Fruit fly (Drosophila melanogaster) whole organism, embryonic: ENCODE measurements around the gene CG12054.

Source experiments
- ATbp ChIP-seq: fragments of 200-800 bp; sonication (Bioruptor generic); optimal IDR thresholded peaks from 2 replicates; lab custom pipeline; 2017; ENCODE audit warnings: missing biosample characterization, mild to moderate bottlenecking, missing genetic modification characterization, missing genetic modification reagents
- Bdp1 ChIP-seq: fragments of 200-800 bp; sonication (Bioruptor generic); optimal IDR thresholded peaks from 3 replicates; lab custom pipeline; 2016; ENCODE audit warnings: missing biosample characterization, missing genetic modification characterization
- CG10431 ChIP-seq: fragments of 200-800 bp; sonication (Bioruptor generic); optimal IDR thresholded peaks from 3 replicates; lab custom pipeline; 2018; ENCODE audit warnings: missing biosample characterization, mild to moderate bottlenecking, missing genetic modification characterization
- CG10654 ChIP-seq: fragments of 200-800 bp; sonication (Bioruptor generic); optimal IDR thresholded peaks from 2 replicates; lab custom pipeline; 2016; ENCODE audit warnings: missing biosample characterization, missing genetic modification characterization
- CG10979 ChIP-seq: fragments of 200-800 bp; sonication (Bioruptor generic); optimal IDR thresholded peaks from 2 replicates; lab custom pipeline; 2018; ENCODE audit warnings: missing biosample characterization, mild to moderate bottlenecking, missing genetic modification characterization, moderate library complexity
- CG12299 ChIP-seq: fragments of 200-800 bp; sonication (Bioruptor generic); optimal IDR thresholded peaks from 2 replicates; lab custom pipeline; 2018; ENCODE audit warnings: missing biosample characterization, mild to moderate bottlenecking, missing genetic modification characterization
- CG14965 ChIP-seq: fragments of 200-800 bp; sonication (Bioruptor generic); optimal IDR thresholded peaks from 2 replicates; lab custom pipeline; 2016; ENCODE audit warnings: missing biosample characterization, missing genetic modification characterization, borderline replicate concordance
- CG15269 ChIP-seq: fragments of 200-800 bp; sonication (Bioruptor generic); optimal IDR thresholded peaks from 2 replicates; lab custom pipeline; 2018; ENCODE audit warnings: missing biosample characterization, mild to moderate bottlenecking, missing genetic modification characterization, moderate library complexity
- CG15514 ChIP-seq: fragments of 200-800 bp; sonication (Bioruptor generic); optimal IDR thresholded peaks from 3 replicates; lab custom pipeline; 2017; ENCODE audit warnings: missing biosample characterization, missing genetic modification characterization, mild to moderate bottlenecking, moderate library complexity, missing genetic modification reagents
- CG17359 ChIP-seq: fragments of 200-800 bp; sonication (Bioruptor generic); optimal IDR thresholded peaks from 3 replicates; lab custom pipeline; 2018; ENCODE audit warnings: missing biosample characterization, mild to moderate bottlenecking, missing genetic modification characterization, moderate library complexity
- CG17385 ChIP-seq: fragments of 200-800 bp; sonication (Bioruptor generic); optimal IDR thresholded peaks from 3 replicates; lab custom pipeline; 2018; ENCODE audit warnings: missing biosample characterization, mild to moderate bottlenecking, missing genetic modification characterization
- CG17612 ChIP-seq: fragments of 200-800 bp; sonication (Bioruptor generic); IDR thresholded peaks from 2 replicates; pipeline ENCODE4 v1.3.6; 2022; ENCODE audit warnings: missing biosample characterization, missing genetic modification characterization
- CG18011 ChIP-seq: fragments of 200-800 bp; sonication (Bioruptor generic); optimal IDR thresholded peaks from 2 replicates; lab custom pipeline; 2017; ENCODE audit warnings: missing biosample characterization, missing genetic modification characterization, mild to moderate bottlenecking, moderate library complexity, missing genotype
- CG18599 ChIP-seq: fragments of 200-800 bp; sonication (Bioruptor generic); optimal IDR thresholded peaks from 3 replicates; lab custom pipeline; 2017; ENCODE audit warnings: missing biosample characterization, missing genetic modification characterization, mild to moderate bottlenecking, moderate library complexity, missing genetic modification reagents
- CG18764 ChIP-seq: fragments of 200-800 bp; sonication (Bioruptor generic); optimal IDR thresholded peaks from 3 replicates; lab custom pipeline; 2016; ENCODE audit warnings: missing biosample characterization, missing genetic modification characterization
- CG2199 ChIP-seq: fragments of 200-800 bp; sonication (Bioruptor generic); IDR thresholded peaks from 3 replicates; pipeline ENCODE4 v1.3.6; 2022; ENCODE audit warnings: missing biosample characterization, missing genetic modification characterization
- CG2889 ChIP-seq: fragments of 200-800 bp; sonication (Bioruptor generic); IDR thresholded peaks from 3 replicates; pipeline ENCODE4 v1.3.6; 2022; ENCODE audit warnings: missing biosample characterization, missing genetic modification characterization
- CG30020 ChIP-seq: fragments of 200-800 bp; optimal IDR thresholded peaks from 2 replicates; lab custom pipeline; 2019; ENCODE audit warnings: missing biosample characterization, mild to moderate bottlenecking, missing genetic modification characterization, moderate library complexity
- CG4730 ChIP-seq: fragments of 200-800 bp; sonication (Bioruptor generic); IDR thresholded peaks from 2 replicates; pipeline ENCODE4 v1.3.6; 2022; ENCODE audit warnings: missing biosample characterization, missing genetic modification characterization
- CG6765 ChIP-seq: fragments of 200-800 bp; sonication (Bioruptor generic); optimal IDR thresholded peaks from 3 replicates; lab custom pipeline; 2017; ENCODE audit warnings: missing biosample characterization, mild to moderate bottlenecking, missing genetic modification characterization
- CG7556 ChIP-seq: fragments of 200-800 bp; sonication (Bioruptor generic); optimal IDR thresholded peaks from 2 replicates; lab custom pipeline; 2017; ENCODE audit warnings: missing biosample characterization, mild to moderate bottlenecking, missing genetic modification characterization
- CG8089 ChIP-seq: fragments of 200-800 bp; sonication (Bioruptor generic); optimal IDR thresholded peaks from 3 replicates; lab custom pipeline; 2016; ENCODE audit warnings: missing biosample characterization, missing genetic modification characterization
- CG8290 ChIP-seq, 3 experiments: fragments of 200-800 bp; sonication (Bioruptor generic); optimal IDR thresholded peaks; 2 replicates each; lab custom pipeline; 2016 to 2019; ENCODE audit warnings: missing biosample characterization in 3 of 3, missing genetic modification characterization in 3 of 3, mild to moderate bottlenecking in 2 of 3, moderate library complexity in 1 of 3
- CG8944 ChIP-seq: fragments of 200-800 bp; sonication (Bioruptor generic); optimal IDR thresholded peaks from 3 replicates; lab custom pipeline; 2016; ENCODE audit warnings: missing biosample characterization, missing genetic modification characterization
- CG9215 ChIP-seq: fragments of 200-800 bp; sonication (Bioruptor generic); IDR thresholded peaks from 2 replicates; pipeline ENCODE4 v1.3.6; 2022; ENCODE audit warnings: missing biosample characterization, missing genetic modification characterization
- CG9797 ChIP-seq: fragments of 200-800 bp; sonication (Bioruptor generic); optimal IDR thresholded peaks from 3 replicates; lab custom pipeline; 2018; ENCODE audit warnings: missing biosample characterization, mild to moderate bottlenecking, missing genetic modification characterization
- CG9876 ChIP-seq: fragments of 200-800 bp; sonication (Bioruptor generic); optimal IDR thresholded peaks from 2 replicates; lab custom pipeline; 2016; ENCODE audit warnings: missing biosample characterization, missing genetic modification characterization
- CTCF ChIP-seq: fragments of 200-800 bp; sonication (Bioruptor generic); optimal IDR thresholded peaks from 2 replicates; lab custom pipeline; 2017; ENCODE audit warnings: missing biosample characterization, mild to moderate bottlenecking, missing genetic modification characterization, moderate library complexity
- Dip2 ChIP-seq: fragments of 200-800 bp; sonication (Bioruptor generic); IDR thresholded peaks from 2 replicates; pipeline ENCODE4 v1.3.6; 2022; ENCODE audit warnings: missing biosample characterization, missing genetic modification characterization
- E2f2 ChIP-seq: fragments of 200-800 bp; sonication (Bioruptor generic); IDR thresholded peaks from 2 replicates; pipeline ENCODE4 v1.3.6; 2022; ENCODE audit warnings: missing biosample characterization, missing genetic modification characterization
- Fer1 ChIP-seq: fragments of 200-800 bp; sonication (Bioruptor generic); optimal IDR thresholded peaks from 2 replicates; lab custom pipeline; 2017; ENCODE audit warnings: missing biosample characterization, mild to moderate bottlenecking, missing genetic modification characterization
- Hand ChIP-seq: fragments of 200-800 bp; sonication (Bioruptor generic); optimal IDR thresholded peaks from 2 replicates; lab custom pipeline; 2017; ENCODE audit warnings: mild to moderate bottlenecking, missing biosample characterization, missing genetic modification reagents, missing genetic modification characterization
- Med ChIP-seq: fragments of 200-800 bp; sonication (Bioruptor generic); peaks from one replicate; lab custom pipeline; 2016; ENCODE audit warnings: missing biosample characterization, missing genetic modification characterization, mild to moderate bottlenecking, inconsistent platforms, moderate library complexity
- Meics ChIP-seq: fragments of 200-800 bp; sonication (Bioruptor generic); optimal IDR thresholded peaks from 2 replicates; lab custom pipeline; 2017; ENCODE audit warnings: missing biosample characterization, mild to moderate bottlenecking, missing genetic modification characterization
- al ChIP-seq: fragments of 200-800 bp; sonication (Bioruptor generic); IDR thresholded peaks from 2 replicates; pipeline ENCODE4 v1.3.6; 2022; ENCODE audit warnings: missing biosample characterization, missing genetic modification characterization
- bab2 ChIP-seq: fragments of 200-800 bp; sonication (Bioruptor generic); optimal IDR thresholded peaks from 2 replicates; lab custom pipeline; 2016; ENCODE audit warnings: missing biosample characterization, missing genetic modification characterization
- btn ChIP-seq: fragments of 200-800 bp; sonication (Bioruptor generic); optimal IDR thresholded peaks from 2 replicates; lab custom pipeline; 2016; ENCODE audit warnings: missing biosample characterization, missing genetic modification characterization
- dmrt99B ChIP-seq: fragments of 200-800 bp; sonication (Bioruptor generic); optimal IDR thresholded peaks from 2 replicates; lab custom pipeline; 2018; ENCODE audit warnings: missing biosample characterization, mild to moderate bottlenecking, missing genetic modification characterization, moderate library complexity
- fu2 ChIP-seq: fragments of 200-800 bp; sonication (Bioruptor generic); optimal IDR thresholded peaks from 2 replicates; lab custom pipeline; 2016; ENCODE audit warnings: missing biosample characterization, missing genetic modification characterization
- hb ChIP-seq: fragments of 200-800 bp; sonication (Bioruptor generic); IDR thresholded peaks from 3 replicates; pipeline ENCODE4 v1.3.6; 2022; ENCODE audit warnings: missing biosample characterization, missing genetic modification characterization; ENCODE audit not compliant: partially characterized antibody
- kah ChIP-seq: fragments of 200-800 bp; sonication (Bioruptor generic); optimal IDR thresholded peaks from 2 replicates; lab custom pipeline; 2018; ENCODE audit warnings: missing biosample characterization, mild to moderate bottlenecking, missing genetic modification characterization
- klu ChIP-seq: fragments of 200-800 bp; sonication (Bioruptor generic); IDR thresholded peaks from 2 replicates; pipeline ENCODE4 v1.3.6; 2022; ENCODE audit warnings: missing biosample characterization, missing genetic modification characterization
- p53 ChIP-seq: fragments of 200-800 bp; sonication (Bioruptor generic); optimal IDR thresholded peaks from 2 replicates; lab custom pipeline; 2016; ENCODE audit warnings: missing biosample characterization, missing genetic modification characterization
- pan ChIP-seq, 4 experiments: fragments of >200 bp in 3 of 4; fragments of 200-800 bp in 1 of 4; sonication (Bioruptor generic) in 1 of 4; optimal IDR thresholded peaks in 3 of 4; IDR thresholded peaks in 1 of 4; 2 replicates each; pipeline versions ENCODE4 v1.3.6 to Lab custom; 2017 to 2022; ENCODE audit warnings: missing biosample characterization in 2 of 4, missing genetic modification characterization in 2 of 4, mixed read lengths in 1 of 4
- phol ChIP-seq: fragments of 200-800 bp; sonication (Bioruptor generic); optimal IDR thresholded peaks from 3 replicates; lab custom pipeline; 2018; ENCODE audit warnings: missing biosample characterization, mild to moderate bottlenecking, missing genetic modification characterization, moderate library complexity
- pum ChIP-seq: fragments of 200-800 bp; sonication (Bioruptor generic); optimal IDR thresholded peaks from 2 replicates; lab custom pipeline; 2016; ENCODE audit warnings: missing biosample characterization, missing genetic modification characterization
- ro ChIP-seq: fragments of 200-800 bp; sonication (Bioruptor generic); IDR thresholded peaks from 2 replicates; pipeline ENCODE4 v1.3.6; 2022; ENCODE audit warnings: missing biosample characterization, missing genetic modification characterization
- salm ChIP-seq: fragments of 200-800 bp; sonication (Bioruptor generic); optimal IDR thresholded peaks from 2 replicates; lab custom pipeline; 2018; ENCODE audit warnings: missing biosample characterization, mild to moderate bottlenecking, missing genetic modification characterization
- stwl ChIP-seq: fragments of 200-800 bp; sonication (Bioruptor generic); optimal IDR thresholded peaks from 3 replicates; lab custom pipeline; 2018; ENCODE audit warnings: missing biosample characterization, mild to moderate bottlenecking, missing genetic modification characterization, moderate library complexity
- tap ChIP-seq: fragments of 200-800 bp; optimal IDR thresholded peaks from 3 replicates; lab custom pipeline; 2019; ENCODE audit warnings: missing biosample characterization, mild to moderate bottlenecking, missing genetic modification characterization, moderate library complexity

CG12054 gene

DNA sequence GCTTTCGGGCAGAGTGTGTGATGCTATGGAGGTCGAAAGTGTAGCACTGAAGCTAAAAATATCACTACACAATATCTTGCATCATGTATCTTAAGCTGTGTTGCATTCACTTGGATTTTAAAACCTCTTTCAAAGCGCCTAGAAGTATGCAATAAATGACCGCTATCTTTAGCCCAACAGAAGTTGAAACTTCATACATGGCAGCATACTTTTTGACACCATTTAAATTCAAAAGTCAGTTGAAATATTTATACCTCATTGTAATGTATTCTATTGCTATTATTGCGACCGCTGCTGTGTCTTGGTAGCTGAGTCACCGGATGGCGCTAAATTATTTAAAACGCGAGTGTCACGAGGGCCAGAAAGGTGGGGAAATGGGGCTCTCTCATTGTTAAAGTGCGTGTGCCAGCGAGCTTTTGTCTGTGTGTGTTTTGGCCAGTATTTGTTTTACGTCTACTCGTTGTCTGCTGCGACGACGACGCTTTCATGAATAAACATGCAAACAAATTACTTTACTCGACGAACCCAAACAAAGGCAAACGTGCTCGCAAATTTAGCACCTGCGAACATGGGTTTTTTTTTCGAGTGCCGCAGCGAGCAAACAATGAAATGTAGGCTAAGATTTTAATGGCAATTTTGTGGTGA lies 50.4 kb downstream of the CG12054 start (continued):
- TF ChIP-seq CG9797 (GFP tag; lab: Kevin White, UChicago) (no peak), pan (optimal IDR thresholded peaks at IDR 0.05; lab: Kevin White, UChicago) (no peak), pan (GFP tag; optimal IDR thresholded peaks at IDR 0.05 in 1 of 2, IDR thresholded peaks at IDR 0.05 in 1 of 2) (peak in 1 of 2 experiments; percentile 8), stwl (tag; lab: Kevin White, UChicago) (no peak), ATbp (GFP tag; lab: Kevin White, UChicago) (peak; percentile 36), CG6765 (GFP tag; lab: Kevin White, UChicago) (no peak), CG15514 (GFP tag; lab: Kevin White, UChicago) (peak; percentile 6), tap (tag; lab: Kevin White, UChicago) (no peak), CG9876 (no peak), phol (tag; lab: Kevin White, UChicago) (no peak), CG10979 (tag; lab: Kevin White, UChicago) (no peak), CG15269 (no peak), Meics (GFP tag; lab: Kevin White, UChicago) (no peak), Fer1 (GFP tag; lab: Kevin White, UChicago) (peak; percentile 1), CG17385 (GFP tag; lab: Kevin White, UChicago) (no peak), CG8944 (GFP tag; lab: Kevin White, UChicago) (no peak), pum (no peak), klu (no peak), CG18011 (GFP tag; lab: Kevin White, UChicago) (peak; percentile 93), CG4730 (GFP tag; lab: Robert Waterston, UW) (no peak), CG17612 (GFP tag; lab: Robert Waterston, UW) (peak; percentile 80), salm (no peak), ro (GFP tag; lab: Robert Waterston, UW) (no peak), Hand (GFP tag; lab: Kevin White, UChicago) (no peak), al (no peak), CG2889 (GFP tag; lab: Robert Waterston, UW) (no peak), btn (GFP tag; lab: Kevin White, UChicago) (no peak), CG12299 (tag; lab: Kevin White, UChicago) (no peak), E2f2 (peak; percentile 7; the same call in 1 of the 2 replicates), CG17359 (tag; lab: Kevin White, UChicago) (no peak), CG14965 (GFP tag; lab: Kevin White, UChicago) (no peak), CG2199 (GFP tag; lab: Robert Waterston, UW) (no peak), CG10654 (GFP tag; lab: Kevin White, UChicago) (no peak), kah (no peak), dmrt99B (tag; lab: Kevin White, UChicago) (peak; percentile 21), CG8089 (GFP tag; lab: Kevin White, UChicago) (no peak), fu2 (GFP tag; lab: Kevin White, UChicago) (no peak), hb (GFP tag; lab: Robert Waterston, UW) (no peak), CTCF (peak; percentile 6), CG30020 (tag; lab: Kevin White, UChicago) (no peak), Med (peak; percentile 66), CG18599 (GFP tag; lab: Kevin White, UChicago) (peak; percentile 12), Bdp1 (GFP tag; lab: Kevin White, UChicago) (no peak), CG18764 (no peak), CG8290 (GFP tag; optimal IDR thresholded peaks at IDR 0.05; lab: Kevin White, UChicago) (peak; percentile 83), CG8290 (tag; optimal IDR thresholded peaks at IDR 0.05; lab: Kevin White, UChicago) (peak in 1 of 2 experiments; percentile 72), CG7556 (peak; percentile 20), Dip2 (no peak), CG9215 (GFP tag; lab: Robert Waterston, UW) (no peak), CG10431 (GFP tag; lab: Kevin White, UChicago) (no peak), bab2 (GFP tag; lab: Kevin White, UChicago) (peak; percentile 14), p53 (GFP tag; lab: Kevin White, UChicago) (peak; percentile 32)
